Worm (Caenorhabditis elegans) whole organism, early embryonic: ENCODE results near the gene K02D10.4.

Source experiments
- aly-1 ChIP-seq: sonication (generic microtip); optimal IDR thresholded peaks from 2 replicates; lab custom pipeline; 2016; ENCODE audit warnings: missing genetic modification characterization, missing compliant biosample characterization
- flt-1 ChIP-seq: fragments of 200-800 bp; sonication (Bioruptor generic); IDR thresholded peaks from 2 replicates; pipeline ENCODE4 v1.3.6; 2022; ENCODE audit warnings: missing genetic modification characterization, missing compliant biosample characterization
- tbx-11 ChIP-seq: fragments of 200-800 bp; sonication (Bioruptor generic); IDR thresholded peaks from 2 replicates; pipeline ENCODE4 v1.3.6; 2022; ENCODE audit warnings: missing genetic modification characterization, missing compliant biosample characterization

DNA sequence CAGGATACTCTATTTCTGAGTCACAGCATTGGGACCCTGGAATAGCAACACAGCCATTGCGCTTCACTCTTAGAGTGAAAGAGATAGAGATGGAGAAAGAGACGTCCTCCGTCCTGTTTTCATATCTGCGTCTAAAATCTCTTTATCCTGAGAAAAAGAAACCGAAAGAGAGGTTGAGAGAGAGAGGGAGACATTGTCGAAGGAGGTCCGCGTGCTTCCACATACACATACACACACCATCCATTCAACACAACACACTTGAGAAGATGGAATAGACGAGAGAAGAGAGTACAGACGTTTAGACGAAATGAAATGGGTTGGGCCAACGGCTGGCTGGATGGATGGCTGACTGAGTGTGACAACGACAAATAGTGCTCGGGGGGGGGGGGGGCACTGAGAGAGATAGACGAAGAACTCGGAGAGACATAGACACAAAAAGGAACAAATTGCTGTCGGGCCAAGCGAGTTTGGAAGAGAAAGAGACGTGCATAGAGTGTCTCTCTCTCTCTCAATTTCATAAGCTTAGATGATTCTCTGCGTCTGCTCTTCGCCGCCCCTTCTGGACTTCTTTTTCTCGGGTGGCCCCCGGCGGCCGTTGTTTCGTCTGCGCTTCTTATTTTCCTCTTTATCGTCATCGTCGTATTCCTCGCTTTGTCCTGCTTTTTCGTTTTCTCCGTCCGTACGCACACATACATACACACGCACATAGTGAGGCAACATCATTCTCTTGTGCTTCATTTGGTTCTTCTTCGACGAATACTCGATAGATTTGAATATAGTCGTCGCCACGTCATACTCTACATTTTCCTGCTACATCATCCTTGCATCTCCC is 20.4 kb upstream of the K02D10.4 start, which contains the start of gene F54F2.6:
- TF ChIP-seq tbx-11 (GFP tag; lab: Robert Waterston, UW): no peak
- peak; percentile 0 for TF ChIP-seq flt-1 (GFP tag; lab: Robert Waterston, UW)
- no peak for TF ChIP-seq aly-1 (tag; lab: Kevin White, UChicago)
